Fruit fly (Drosophila melanogaster) whole organism, embryonic: ENCODE data around the gene CG18269.

Experiments used
- Antp ChIP-seq: fragments of 200-800 bp; sonication (Bioruptor generic); optimal IDR thresholded peaks from 3 replicates; lab custom pipeline; 2016; ENCODE audit warnings: missing biosample characterization, missing genetic modification characterization
- CG10209 ChIP-seq: fragments of 200-800 bp; sonication (Bioruptor generic); optimal IDR thresholded peaks from 3 replicates; lab custom pipeline; 2017; ENCODE audit warnings: missing biosample characterization, mild to moderate bottlenecking, missing genetic modification characterization, missing genetic modification reagents
- CG10654 ChIP-seq: fragments of 200-800 bp; sonication (Bioruptor generic); optimal IDR thresholded peaks from 2 replicates; lab custom pipeline; 2016; ENCODE audit warnings: missing biosample characterization, missing genetic modification characterization
- CG11085 ChIP-seq: fragments of 200-800 bp; sonication (Bioruptor generic); IDR thresholded peaks from 2 replicates; pipeline ENCODE4 v1.3.6; 2022; ENCODE audit warnings: missing biosample characterization, missing genetic modification characterization
- CG12155 ChIP-seq: fragments of 200-800 bp; sonication (Bioruptor generic); optimal IDR thresholded peaks from 3 replicates; lab custom pipeline; 2016; ENCODE audit warnings: missing biosample characterization, missing genetic modification characterization
- CG13894 ChIP-seq: fragments of 200-800 bp; sonication (Bioruptor generic); optimal IDR thresholded peaks from 3 replicates; lab custom pipeline; 2018; ENCODE audit warnings: missing biosample characterization, mild to moderate bottlenecking, missing genetic modification characterization, moderate library complexity
- CG15479 ChIP-seq: fragments of 200-800 bp; sonication (Bioruptor generic); optimal IDR thresholded peaks from 3 replicates; lab custom pipeline; 2019; ENCODE audit warnings: missing biosample characterization, mild to moderate bottlenecking, missing genetic modification characterization, moderate library complexity
- CG15601 ChIP-seq: fragments of 200-800 bp; sonication (Bioruptor generic); optimal IDR thresholded peaks from 3 replicates; lab custom pipeline; 2019; ENCODE audit warnings: missing biosample characterization, mild to moderate bottlenecking, missing genetic modification characterization, moderate library complexity
- CG17385 ChIP-seq: fragments of 200-800 bp; sonication (Bioruptor generic); optimal IDR thresholded peaks from 3 replicates; lab custom pipeline; 2018; ENCODE audit warnings: missing biosample characterization, mild to moderate bottlenecking, missing genetic modification characterization
- CG18476 ChIP-seq: fragments of 200-800 bp; sonication (Bioruptor generic); optimal IDR thresholded peaks from 2 replicates; lab custom pipeline; 2016; ENCODE audit warnings: missing biosample characterization, mild to moderate bottlenecking, missing genetic modification characterization
- CG30020 ChIP-seq: fragments of 200-800 bp; optimal IDR thresholded peaks from 2 replicates; lab custom pipeline; 2019; ENCODE audit warnings: missing biosample characterization, mild to moderate bottlenecking, missing genetic modification characterization, moderate library complexity
- CG34422 ChIP-seq: fragments of 200-800 bp; sonication (Bioruptor generic); IDR thresholded peaks from 3 replicates; pipeline ENCODE4 v1.3.6; 2022; ENCODE audit warnings: missing biosample characterization, missing genetic modification characterization
- CG5953 ChIP-seq: fragments of 200-800 bp; sonication (Bioruptor generic); IDR thresholded peaks from 2 replicates; pipeline ENCODE4 v1.3.6; 2022; ENCODE audit warnings: missing biosample characterization, missing genetic modification characterization
- CG6854 ChIP-seq: fragments of 200-800 bp; sonication (Bioruptor generic); optimal IDR thresholded peaks from 3 replicates; lab custom pipeline; 2017; ENCODE audit warnings: missing biosample characterization, mild to moderate bottlenecking, missing genetic modification characterization
- CG8359 ChIP-seq: fragments of 200-800 bp; sonication (Bioruptor generic); optimal IDR thresholded peaks from 2 replicates; lab custom pipeline; 2017; ENCODE audit warnings: missing biosample characterization, mild to moderate bottlenecking, missing genetic modification characterization, borderline replicate concordance
- Chrac-16 ChIP-seq: fragments of 200-800 bp; sonication (Bioruptor generic); optimal IDR thresholded peaks from 3 replicates; lab custom pipeline; 2016; ENCODE audit warnings: missing biosample characterization, missing genetic modification characterization
- Dek ChIP-seq: fragments of 200-800 bp; sonication (Bioruptor generic); optimal IDR thresholded peaks from 3 replicates; lab custom pipeline; 2019; ENCODE audit warnings: missing biosample characterization, mild to moderate bottlenecking, missing genetic modification characterization, moderate library complexity
- Eip74EF ChIP-seq, 2 experiments: fragments of 200-800 bp in 1 of 2; fragments of >200 bp in 1 of 2; sonication (Bioruptor generic) in 1 of 2; optimal IDR thresholded peaks; 2 replicates each; lab custom pipeline; 2017 to 2019; ENCODE audit warnings: missing biosample characterization in 2 of 2, missing genetic modification characterization in 2 of 2, mild to moderate bottlenecking in 1 of 2, moderate library complexity in 1 of 2
- Gug ChIP-seq: fragments of 200-800 bp; sonication (Bioruptor generic); IDR thresholded peaks from 4 replicates; pipeline ENCODE4 v1.3.6; 2022; ENCODE audit warnings: missing biosample characterization, missing genetic modification characterization
- Hmx ChIP-seq: fragments of 200-800 bp; sonication (Bioruptor generic); optimal IDR thresholded peaks from 2 replicates; lab custom pipeline; 2016; ENCODE audit warnings: missing biosample characterization, missing genetic modification characterization
- NC2α ChIP-seq: fragments of 200-800 bp; sonication (Bioruptor generic); optimal IDR thresholded peaks from 2 replicates; lab custom pipeline; 2016; ENCODE audit warnings: missing biosample characterization, missing genetic modification characterization
- NfI ChIP-seq: fragments of 200-800 bp; sonication (Bioruptor generic); optimal IDR thresholded peaks from 3 replicates; lab custom pipeline; 2018; ENCODE audit warnings: missing biosample characterization, mild to moderate bottlenecking, missing genetic modification characterization, moderate library complexity
- Sry-β ChIP-seq: fragments of 200-800 bp; sonication (Bioruptor generic); optimal IDR thresholded peaks from 2 replicates; lab custom pipeline; 2018; ENCODE audit warnings: missing biosample characterization, mild to moderate bottlenecking, missing genetic modification characterization, moderate library complexity
- Ssrp ChIP-seq: fragments of 200-800 bp; sonication (Bioruptor generic); optimal IDR thresholded peaks from 2 replicates; lab custom pipeline; 2018; ENCODE audit warnings: missing biosample characterization, mild to moderate bottlenecking, missing genetic modification characterization, moderate library complexity
- abd-A ChIP-seq: fragments of 200-800 bp; sonication (Bioruptor generic); optimal IDR thresholded peaks from 3 replicates; lab custom pipeline; 2019; ENCODE audit warnings: missing biosample characterization, mild to moderate bottlenecking, missing genetic modification characterization, moderate library complexity
- ap ChIP-seq: fragments of 200-800 bp; sonication (Bioruptor generic); IDR thresholded peaks from 2 replicates; pipeline ENCODE4 v1.3.6; 2022; ENCODE audit warnings: missing biosample characterization, missing genetic modification characterization
- ash1 ChIP-seq: fragments of 200-800 bp; sonication (Bioruptor generic); optimal IDR thresholded peaks from 2 replicates; lab custom pipeline; 2018; ENCODE audit warnings: missing biosample characterization, mild to moderate bottlenecking, missing genetic modification characterization
- croc ChIP-seq: fragments of 200-800 bp; sonication (Bioruptor generic); conservative IDR thresholded peaks from 3 replicates; pipeline ENCODE4 v1.3.6; 2022; ENCODE audit warnings: missing biosample characterization, missing genetic modification characterization
- cwo ChIP-seq: fragments of 200-800 bp; sonication (Bioruptor generic); optimal IDR thresholded peaks from 3 replicates; lab custom pipeline; 2017; ENCODE audit warnings: missing biosample characterization, missing genetic modification characterization, mild to moderate bottlenecking, moderate library complexity, missing genetic modification reagents
- dmrt99B ChIP-seq: fragments of 200-800 bp; sonication (Bioruptor generic); optimal IDR thresholded peaks from 2 replicates; lab custom pipeline; 2018; ENCODE audit warnings: missing biosample characterization, mild to moderate bottlenecking, missing genetic modification characterization, moderate library complexity
- dysf ChIP-seq: fragments of 200-800 bp; sonication (Bioruptor generic); IDR thresholded peaks from 3 replicates; pipeline ENCODE4 v1.3.6; 2022; ENCODE audit warnings: missing biosample characterization, missing genetic modification characterization
- ewg ChIP-seq: fragments of 200-800 bp; sonication (Bioruptor generic); optimal IDR thresholded peaks from 3 replicates; lab custom pipeline; 2017; ENCODE audit warnings: mild to moderate bottlenecking, missing biosample characterization, missing genetic modification reagents, missing genetic modification characterization
- exex ChIP-seq: fragments of 200-800 bp; sonication (Bioruptor generic); optimal IDR thresholded peaks from 4 replicates; lab custom pipeline; 2018; ENCODE audit warnings: missing biosample characterization, mild to moderate bottlenecking, missing genetic modification characterization, moderate library complexity
- gcm ChIP-seq: fragments of 200-800 bp; sonication (Bioruptor generic); optimal IDR thresholded peaks from 2 replicates; lab custom pipeline; 2019; ENCODE audit warnings: missing biosample characterization, mild to moderate bottlenecking, missing genetic modification characterization, moderate library complexity
- gfzf ChIP-seq: fragments of 200-800 bp; sonication (Bioruptor generic); optimal IDR thresholded peaks from 2 replicates; lab custom pipeline; 2016; ENCODE audit warnings: missing biosample characterization, mild to moderate bottlenecking, missing genetic modification characterization, moderate library complexity
- h ChIP-seq: fragments of >200 bp; optimal IDR thresholded peaks from 2 replicates; lab custom pipeline; 2017
- ind ChIP-seq: fragments of 200-800 bp; sonication (Bioruptor generic); optimal IDR thresholded peaks from 3 replicates; lab custom pipeline; 2016; ENCODE audit warnings: missing biosample characterization, missing genetic modification characterization
- jigr1 ChIP-seq: fragments of 200-800 bp; sonication (Bioruptor generic); IDR thresholded peaks from 3 replicates; pipeline ENCODE4 v1.3.6; 2022; ENCODE audit warnings: missing biosample characterization, missing genetic modification characterization
- jumu ChIP-seq: fragments of 200-800 bp; sonication (Bioruptor generic); optimal IDR thresholded peaks from 3 replicates; lab custom pipeline; 2016; ENCODE audit warnings: missing biosample characterization, missing genetic modification characterization
- lov ChIP-seq, 2 experiments: fragments of 200-800 bp in 1 of 2; fragments of >200 bp in 1 of 2; sonication (Bioruptor generic) in 1 of 2; IDR thresholded peaks in 1 of 2; optimal IDR thresholded peaks in 1 of 2; 2 replicates in 1 of 2; 3 replicates in 1 of 2; pipeline versions ENCODE4 v1.3.6 to Lab custom; 2017 to 2022; ENCODE audit warnings: missing biosample characterization in 1 of 2, missing genetic modification characterization in 1 of 2
- mirr ChIP-seq: fragments of 200-800 bp; sonication (Bioruptor generic); optimal IDR thresholded peaks from 3 replicates; lab custom pipeline; 2018; ENCODE audit warnings: missing biosample characterization, mild to moderate bottlenecking, missing genetic modification characterization
- odd ChIP-seq: fragments of 200-800 bp; sonication (Bioruptor generic); optimal IDR thresholded peaks from 2 replicates; lab custom pipeline; 2017; ENCODE audit warnings: missing biosample characterization, mild to moderate bottlenecking, missing genetic modification characterization
- org-1 ChIP-seq: fragments of 200-800 bp; sonication (Bioruptor generic); optimal IDR thresholded peaks from 2 replicates; lab custom pipeline; 2017; ENCODE audit warnings: missing biosample characterization, missing genetic modification characterization
- pan ChIP-seq, 4 experiments: fragments of >200 bp in 3 of 4; fragments of 200-800 bp in 1 of 4; sonication (Bioruptor generic) in 1 of 4; optimal IDR thresholded peaks in 3 of 4; IDR thresholded peaks in 1 of 4; 2 replicates each; pipeline versions ENCODE4 v1.3.6 to Lab custom; 2017 to 2022; ENCODE audit warnings: missing biosample characterization in 2 of 4, missing genetic modification characterization in 2 of 4, mixed read lengths in 1 of 4
- psq ChIP-seq: fragments of 200-800 bp; sonication (Bioruptor generic); optimal IDR thresholded peaks from 2 replicates; lab custom pipeline; 2017; ENCODE audit warnings: missing biosample characterization, missing genetic modification characterization
- sna ChIP-seq: fragments of 200-800 bp; sonication (Bioruptor generic); IDR thresholded peaks from 2 replicates; pipeline ENCODE4 v1.3.6; 2022; ENCODE audit warnings: missing biosample characterization, missing genetic modification characterization; ENCODE audit not compliant: partially characterized antibody
- tap ChIP-seq: fragments of 200-800 bp; optimal IDR thresholded peaks from 3 replicates; lab custom pipeline; 2019; ENCODE audit warnings: missing biosample characterization, mild to moderate bottlenecking, missing genetic modification characterization, moderate library complexity
- toy ChIP-seq: fragments of 200-800 bp; sonication (Bioruptor generic); IDR thresholded peaks from 2 replicates; pipeline ENCODE4 v1.3.6; 2022; ENCODE audit warnings: missing biosample characterization, missing genetic modification characterization
- ttk ChIP-seq: fragments of 200-800 bp; sonication (Bioruptor generic); IDR thresholded peaks from 2 replicates; pipeline ENCODE4 v2.1.2; 2022; ENCODE audit warnings: missing biosample characterization, missing genetic modification characterization

CG18269 gene

DNA sequence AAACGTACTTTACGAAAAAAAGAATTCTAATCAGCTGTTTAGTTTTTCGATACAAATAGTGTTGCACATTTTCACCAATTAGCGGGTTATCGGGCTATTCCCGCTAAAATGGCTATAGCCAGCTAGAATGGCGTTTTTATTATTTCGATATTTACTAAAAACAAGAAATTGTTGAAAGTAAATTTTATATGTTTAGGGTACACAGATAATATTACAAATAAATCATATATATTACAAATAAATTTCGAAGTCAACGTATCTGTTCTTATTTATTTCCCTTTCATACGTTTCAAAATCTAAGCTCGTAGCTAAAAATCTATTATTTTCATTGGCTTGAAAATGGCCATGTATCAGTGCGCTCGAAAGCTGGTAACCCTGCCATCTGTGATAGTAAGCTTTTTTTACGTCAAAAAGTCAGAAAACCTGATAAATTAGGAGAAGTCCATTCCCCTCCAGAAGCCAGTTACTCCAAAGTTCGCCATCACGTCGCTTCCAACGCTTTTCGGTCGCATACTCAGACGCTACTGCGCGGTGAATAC, 31.7 kb upstream of the CG18269 start, which contains the start of the genes CG7382 and cl (continued):
- TF ChIP-seq exex (tag; lab: Kevin White, UChicago) (no peak), org-1 (GFP tag; lab: Kevin White, UChicago) (no peak), jigr1 (GFP tag; lab: Robert Waterston, UW) (no peak), CG12155 (GFP tag; lab: Kevin White, UChicago) (peak; percentile 36), cwo (GFP tag; lab: Kevin White, UChicago) (no peak), Eip74EF (GFP tag; optimal IDR thresholded peaks at IDR 0.05; lab: Kevin White, UChicago) (no peak), Hmx (GFP tag; lab: Kevin White, UChicago) (no peak), NC2α (GFP tag; lab: Kevin White, UChicago) (no peak), ap (GFP tag; lab: Robert Waterston, UW) (no peak), CG15601 (peak; percentile 61), CG18476 (GFP tag; lab: Kevin White, UChicago) (peak; percentile 16), toy (GFP tag; lab: Robert Waterston, UW) (no peak), gfzf (GFP tag; lab: Kevin White, UChicago) (peak; percentile 60), Ssrp (tag; lab: Kevin White, UChicago) (peak; percentile 39), CG34422 (no peak), lov (optimal IDR thresholded peaks at IDR 0.05; lab: Kevin White, UChicago) (no peak), lov (GFP tag; IDR thresholded peaks at IDR 0.05; lab: Robert Waterston, UW) (no peak), CG10654 (GFP tag; lab: Kevin White, UChicago) (peak; percentile 36), ash1 (no peak), CG13894 (tag; lab: Kevin White, UChicago) (peak; percentile 41), CG15479 (GFP tag; lab: Kevin White, UChicago) (no peak), dmrt99B (tag; lab: Kevin White, UChicago) (peak; percentile 34), Gug (GFP tag; lab: Robert Waterston, UW) (no peak; the same call in 3 of the 4 replicates), odd (GFP tag; lab: Kevin White, UChicago) (no peak), Antp (GFP tag; lab: Kevin White, UChicago) (peak; percentile 9), jumu (GFP tag; lab: Kevin White, UChicago) (no peak), h (lab: Kevin White, UChicago) (no peak), psq (GFP tag; lab: Kevin White, UChicago) (no peak), Sry-β (GFP tag; lab: Kevin White, UChicago) (peak; percentile 98), CG10209 (GFP tag; lab: Kevin White, UChicago) (peak; percentile 2), sna (GFP tag; lab: Robert Waterston, UW) (no peak), gcm (no peak), CG11085 (no peak), CG6854 (no peak), mirr (no peak), ewg (GFP tag; lab: Kevin White, UChicago) (no peak), ind (peak; percentile 54), pan (optimal IDR thresholded peaks at IDR 0.05; lab: Kevin White, UChicago) (no peak), pan (GFP tag; optimal IDR thresholded peaks at IDR 0.05 in 1 of 2, IDR thresholded peaks at IDR 0.05 in 1 of 2) (peak in 1 of 2 experiments; percentile 18), NfI (GFP tag; lab: Kevin White, UChicago) (peak; percentile 43), Chrac-16 (GFP tag; lab: Kevin White, UChicago) (peak; percentile 6), ttk (no peak), croc (no peak), dysf (no peak), CG30020 (peak; percentile 42), abd-A (tag; lab: Kevin White, UChicago) (no peak), tap (tag; lab: Kevin White, UChicago) (no peak), CG5953 (no peak), CG17385 (GFP tag; lab: Kevin White, UChicago) (no peak), CG8359 (GFP tag; lab: Kevin White, UChicago) (no peak), Dek (tag; lab: Kevin White, UChicago) (peak; percentile 35)
